Fruit fly (Drosophila melanogaster): ENCODE measurements around the gene CG42266.
A peak's percentile ranks its signal among the peaks of the same experiment; 100 is the strongest.

The CG42266 gene

dm6 chr2L:16319743-16320142, 20.4 kb downstream of the CG42266 start (continued):
- no peak for TF ChIP-seq cas (GFP tag; IDR thresholded peaks at IDR 0.05)

- TF ChIP-seq Pdp1 (GFP tag; optimal IDR thresholded peaks at IDR 0.05) (peak; percentile 14 to 53), mirr (GFP tag; optimal IDR thresholded peaks at IDR 0.05) (no peak), Xbp1 (GFP tag; optimal IDR thresholded peaks at IDR 0.05) (no peak), ci (GFP tag; IDR thresholded peaks at IDR 0.05) (peak; percentile 70; the same call in 2 of the 3 replicates), Ptx1 (GFP tag; IDR thresholded peaks at IDR 0.05) (no peak), CG8290 (GFP tag; optimal IDR thresholded peaks at IDR 0.05) (no peak), CG8290 (tag; optimal IDR thresholded peaks at IDR 0.05) (peak in 1 of 2 experiments; percentile 35), CG17361 (GFP tag; IDR thresholded peaks at IDR 0.05) (no peak), CG8089 (GFP tag; optimal IDR thresholded peaks at IDR 0.05) (peak; percentile 8), CG6254 (GFP tag; optimal IDR thresholded peaks at IDR 0.05) (no peak), CG17912 (GFP tag; optimal IDR thresholded peaks at IDR 0.05) (peak; percentile 57), gcm2 (GFP tag; optimal IDR thresholded peaks at IDR 0.05) (no peak), sisA (GFP tag; IDR thresholded peaks at IDR 0.05) (no peak), crc (GFP tag; optimal IDR thresholded peaks at IDR 0.05) (peak; percentile 55), seq (GFP tag; IDR thresholded peaks at IDR 0.05) (peak; percentile 56; the same call in 1 of the 2 replicates), CG14441 (GFP tag; IDR thresholded peaks at IDR 0.05) (peak; percentile 45; the same call in 1 of the 2 replicates), CG6689 (GFP tag; IDR thresholded peaks at IDR 0.05) (0 out of 2 replicates have a peak, but pooled peaks have one; percentile 12), CG2712 (tag; optimal IDR thresholded peaks at IDR 0.05) (no peak), CoRest (tag; optimal IDR thresholded peaks at IDR 0.05) (peak; percentile 16), CG1647 (GFP tag; optimal IDR thresholded peaks at IDR 0.05) (peak; percentile 37), CG11695 (GFP tag; IDR thresholded peaks at IDR 0.05) (peak; percentile 52; the same call in 2 of the 3 replicates), HHEX (GFP tag; optimal IDR thresholded peaks at IDR 0.05) (peak; percentile 50), grn (GFP tag; optimal IDR thresholded peaks at IDR 0.05) (peak; percentile 13), CG15269 (tag; optimal IDR thresholded peaks at IDR 0.05) (peak; percentile 43), HLH4C (GFP tag; IDR thresholded peaks at IDR 0.05; ENCODE audit: partially characterized antibody) (no peak), da (GFP tag; optimal IDR thresholded peaks at IDR 0.05) (peak; percentile 17), bab2 (GFP tag; optimal IDR thresholded peaks at IDR 0.05) (no peak), Myb (GFP tag; optimal IDR thresholded peaks at IDR 0.05) (peak; percentile 13), wek (GFP tag; optimal IDR thresholded peaks at IDR 0.05) (peak; percentile 72), CG4707 (GFP tag; optimal IDR thresholded peaks at IDR 0.05) (peak; percentile 54), Sox100B (GFP tag; optimal IDR thresholded peaks at IDR 0.05) (peak; percentile 45), Deaf1 (tag; optimal IDR thresholded peaks at IDR 0.05) (no peak), Fer1 (GFP tag; optimal IDR thresholded peaks at IDR 0.05) (peak; percentile 72), Hey (tag; optimal IDR thresholded peaks at IDR 0.05) (peak; percentile 0), CG10565 (GFP tag; optimal IDR thresholded peaks at IDR 0.05) (no peak), D19B (GFP tag; optimal IDR thresholded peaks at IDR 0.05) (no peak), CG11696 (GFP tag; IDR thresholded peaks at IDR 0.05) (peak; percentile 56; the same call in 1 of the 2 replicates), CG10959 (GFP tag; IDR thresholded peaks at IDR 0.05) (no peak), CG7928 (GFP tag; optimal IDR thresholded peaks at IDR 0.05) (no peak), CG4282 (GFP tag; optimal IDR thresholded peaks at IDR 0.05) (no peak), CG18599 (GFP tag; optimal IDR thresholded peaks at IDR 0.05) (peak; percentile 58), CG6765 (GFP tag; optimal IDR thresholded peaks at IDR 0.05) (peak; percentile 50), MBD-R2 (GFP tag; IDR thresholded peaks at IDR 0.05) (no peak; the same call in 1 of the 2 replicates), CG12071 (GFP tag; optimal IDR thresholded peaks at IDR 0.05) (peak; percentile 36), Hr39 (optimal IDR thresholded peaks at IDR 0.05) (no peak), wor (GFP tag; IDR thresholded peaks at IDR 0.05) (no peak), gce (GFP tag; IDR thresholded peaks at IDR 0.05) (no peak)
Measured at dm6 chr2L:16317777-16318610, 22.2 kb downstream of the CG42266 start.

Measured in whole organism, embryonic.